Worm (Caenorhabditis elegans) whole organism, L4 larva: ENCODE results near the gene ZK616.65.
A peak's percentile ranks its signal among the peaks of the same experiment; 100 is the strongest.

Source experiments
- F10B5.3 ChIP-seq: sonication (generic microtip); optimal IDR thresholded peaks from 2 replicates; lab custom pipeline; 2016; ENCODE audit warnings: mild to moderate bottlenecking, missing genetic modification characterization, missing compliant biosample characterization
- F37D6.2 ChIP-seq: sonication (generic microtip); optimal IDR thresholded peaks from 2 replicates; lab custom pipeline; 2016; ENCODE audit warnings: mild to moderate bottlenecking, missing genetic modification characterization, missing compliant biosample characterization
- R02D3.7 ChIP-seq: fragments of 150-350 bp; sonication (generic microtip); optimal IDR thresholded peaks from 3 replicates; lab custom pipeline; 2014; ENCODE audit warnings: missing biosample characterization, missing genetic modification characterization
- Y105C5A.15 ChIP-seq: fragments of 200-800 bp; sonication (Bioruptor generic); IDR thresholded peaks from 2 replicates; pipeline ENCODE4 v1.3.6; 2022; ENCODE audit warnings: missing genetic modification characterization, missing compliant biosample characterization
- Y48G9A.11 ChIP-seq: fragments of 200-800 bp; sonication (Bioruptor generic); IDR thresholded peaks from 2 replicates; pipeline ENCODE4 v1.3.6; 2022; ENCODE audit warnings: missing genetic modification reagents, missing genetic modification characterization, missing compliant biosample characterization
- Y5F2A.4 ChIP-seq: fragments of 200-800 bp; sonication (Bioruptor generic); optimal IDR thresholded peaks from 2 replicates; lab custom pipeline; 2018; ENCODE audit warnings: mild to moderate bottlenecking, missing genetic modification characterization, missing compliant biosample characterization
- ZK546.5 ChIP-seq, 2 experiments: sonication (generic microtip); optimal IDR thresholded peaks; 2 replicates each; lab custom pipeline; 2017; ENCODE audit warnings: missing biosample characterization in 2 of 2, missing genetic modification characterization in 2 of 2
- aha-1 ChIP-seq: fragments of 150-350 bp; peaks from one replicate; lab custom pipeline; 2014; ENCODE audit warnings: missing biosample characterization, missing genetic modification characterization
- aly-2 ChIP-seq: sonication (generic microtip); optimal IDR thresholded peaks from 2 replicates; lab custom pipeline; 2018; ENCODE audit warnings: missing biosample characterization, missing genetic modification characterization
- ceh-28 ChIP-seq: fragments of 150-350 bp; optimal IDR thresholded peaks from 2 replicates; lab custom pipeline; 2014; ENCODE audit warnings: missing biosample characterization, missing genetic modification reagents, missing genetic modification characterization
- ceh-62 ChIP-seq: sonication (generic microtip); optimal IDR thresholded peaks from 2 replicates; lab custom pipeline; 2017; ENCODE audit warnings: missing biosample characterization, missing genetic modification characterization
- daf-16 ChIP-seq, 3 experiments: sonication (generic microtip); optimal IDR thresholded peaks; 2 replicates each; lab custom pipeline; 2016 to 2017; ENCODE audit warnings: missing genetic modification characterization in 3 of 3, missing genetic modification reagents in 3 of 3, mild to moderate bottlenecking in 2 of 3, missing compliant biosample characterization in 2 of 3, missing biosample characterization in 1 of 3, moderate library complexity in 1 of 3
- daf-8 ChIP-seq: fragments of 200-800 bp; sonication (Bioruptor generic); IDR thresholded peaks from 2 replicates; pipeline ENCODE4 v1.3.6; 2022; ENCODE audit warnings: missing genetic modification characterization, missing compliant biosample characterization
- dmd-6 ChIP-seq: fragments of 200-800 bp; sonication (Bioruptor generic); IDR thresholded peaks from 2 replicates; pipeline ENCODE4 v1.3.6; 2022; ENCODE audit warnings: missing genetic modification reagents, missing genetic modification characterization, missing compliant biosample characterization
- dmd-9 ChIP-seq: fragments of 200-800 bp; sonication (Bioruptor generic); IDR thresholded peaks from 2 replicates; pipeline ENCODE4 v1.3.6; 2022; ENCODE audit warnings: missing genetic modification reagents, missing genetic modification characterization, missing compliant biosample characterization
- dve-1 ChIP-seq: sonication (generic microtip); optimal IDR thresholded peaks from 2 replicates; lab custom pipeline; 2017; ENCODE audit warnings: antibody characterized with exemption, mild to moderate bottlenecking, missing genetic modification characterization, missing compliant biosample characterization; ENCODE audit not compliant: insufficient read depth
- fkh-10 ChIP-seq: fragments of 150-350 bp; optimal IDR thresholded peaks from 2 replicates; lab custom pipeline; 2014; ENCODE audit warnings: missing biosample characterization, missing genetic modification reagents, missing genetic modification characterization
- hlh-11 ChIP-seq: fragments of 200-800 bp; sonication (Bioruptor generic); optimal IDR thresholded peaks from 2 replicates; lab custom pipeline; 2018; ENCODE audit warnings: mild to moderate bottlenecking, missing genetic modification characterization, missing compliant biosample characterization
- hlh-30 ChIP-seq: sonication (generic microtip); optimal IDR thresholded peaks from 2 replicates; lab custom pipeline; 2017; ENCODE audit warnings: antibody characterized with exemption, mild to moderate bottlenecking, missing genetic modification characterization, missing compliant biosample characterization; ENCODE audit not compliant: insufficient read depth
- hmg-1.1 ChIP-seq: fragments of 200-800 bp; sonication (Bioruptor generic); IDR thresholded peaks from 2 replicates; pipeline ENCODE4 v1.3.6; 2022; ENCODE audit warnings: missing genetic modification reagents, missing genetic modification characterization, missing compliant biosample characterization
- jun-1 ChIP-seq: fragments of 150-350 bp; optimal IDR thresholded peaks from 2 replicates; lab custom pipeline; 2014; ENCODE audit warnings: missing biosample characterization, missing genetic modification reagents, missing genetic modification characterization
- lim-7 ChIP-seq: fragments of 200-800 bp; sonication (Bioruptor generic); IDR thresholded peaks from 2 replicates; pipeline ENCODE4 v1.3.6; 2022; ENCODE audit warnings: missing genetic modification characterization, missing compliant biosample characterization
- lin-15B ChIP-seq: fragments of 150-350 bp; sonication (generic microtip); optimal IDR thresholded peaks from 3 replicates; lab custom pipeline; 2014; ENCODE audit warnings: missing biosample characterization, missing genetic modification characterization
- lin-39 ChIP-seq: fragments of 150-350 bp; optimal IDR thresholded peaks from 2 replicates; lab custom pipeline; 2014; ENCODE audit warnings: missing biosample characterization, missing genetic modification reagents, missing genetic modification characterization
- lsy-2 ChIP-seq, 2 experiments: fragments of 150-350 bp in 1 of 2; sonication (generic microtip) in 1 of 2; optimal IDR thresholded peaks; 2 replicates each; lab custom pipeline; 2014 to 2017; ENCODE audit warnings: missing biosample characterization in 2 of 2, missing genetic modification characterization in 2 of 2
- mep-1 ChIP-seq: fragments of 150-350 bp; sonication (generic microtip); optimal IDR thresholded peaks from 3 replicates; lab custom pipeline; 2014; ENCODE audit warnings: missing biosample characterization, missing genetic modification characterization
- mxl-2 ChIP-seq: fragments of 200-800 bp; sonication (Bioruptor generic); conservative IDR thresholded peaks from 2 replicates; pipeline ENCODE4 v1.3.6; 2022; ENCODE audit warnings: missing genetic modification reagents, missing genetic modification characterization, missing compliant biosample characterization
- mxl-3 ChIP-seq: fragments of 200-800 bp; sonication (Bioruptor generic); optimal IDR thresholded peaks from 2 replicates; lab custom pipeline; 2018; ENCODE audit warnings: mild to moderate bottlenecking, missing genetic modification characterization, missing compliant biosample characterization
- nhr-10 ChIP-seq: fragments of 150-350 bp; optimal IDR thresholded peaks from 2 replicates; lab custom pipeline; 2014; ENCODE audit warnings: missing biosample characterization, missing genetic modification characterization
- nhr-11 ChIP-seq: fragments of 150-350 bp; optimal IDR thresholded peaks from 2 replicates; lab custom pipeline; 2014; ENCODE audit warnings: missing biosample characterization, missing genetic modification characterization
- nhr-25 ChIP-seq: sonication (generic microtip); optimal IDR thresholded peaks from 2 replicates; lab custom pipeline; 2017; ENCODE audit warnings: missing genetic modification characterization, mild to moderate bottlenecking, missing compliant biosample characterization, antibody characterized with exemption, moderate library complexity, borderline replicate concordance; ENCODE audit not compliant: insufficient read depth
- nhr-28 ChIP-seq: fragments of 150-350 bp; optimal IDR thresholded peaks from 2 replicates; lab custom pipeline; 2014; ENCODE audit warnings: missing biosample characterization, missing genetic modification characterization
- nhr-41 ChIP-seq: fragments of 200-800 bp; sonication (Bioruptor generic); IDR thresholded peaks from 2 replicates; pipeline ENCODE4 v1.3.6; 2022; ENCODE audit warnings: missing genetic modification reagents, missing genetic modification characterization, missing compliant biosample characterization
- nhr-77 ChIP-seq: fragments of 150-350 bp; optimal IDR thresholded peaks from 2 replicates; lab custom pipeline; 2014; ENCODE audit warnings: missing biosample characterization, missing genetic modification characterization
- pha-4 ChIP-seq, 2 experiments: fragments of 150-350 bp in 1 of 2; fragments of 200-800 bp in 1 of 2; sonication (Bioruptor generic) in 1 of 2; IDR thresholded peaks in 1 of 2; optimal IDR thresholded peaks in 1 of 2; 2 replicates each; pipeline versions ENCODE4 v1.3.6 to Lab custom; 2014 to 2022; ENCODE audit warnings: missing genetic modification characterization in 2 of 2, missing genetic modification reagents in 2 of 2, missing biosample characterization in 1 of 2, missing compliant biosample characterization in 1 of 2
- php-3 ChIP-seq: fragments of 200-800 bp; sonication (Bioruptor generic); IDR thresholded peaks from 2 replicates; pipeline ENCODE4 v1.3.6; 2022; ENCODE audit warnings: missing genetic modification reagents, missing genetic modification characterization, missing compliant biosample characterization
- saeg-2 ChIP-seq: fragments of 200-800 bp; sonication (Bioruptor generic); IDR thresholded peaks from 2 replicates; pipeline ENCODE4 v1.3.6; 2022; ENCODE audit warnings: missing genetic modification reagents, missing genetic modification characterization, missing compliant biosample characterization
- tra-1 ChIP-seq: fragments of 200-800 bp; sonication (Bioruptor generic); IDR thresholded peaks from 2 replicates; pipeline ENCODE4 v1.3.6; 2022; ENCODE audit warnings: missing genetic modification reagents, missing genetic modification characterization, missing compliant biosample characterization
- zag-1 ChIP-seq: fragments of 150-350 bp; optimal IDR thresholded peaks from 2 replicates; lab custom pipeline; 2014; ENCODE audit warnings: missing biosample characterization, missing genetic modification characterization
- zfp-2 ChIP-seq: sonication (generic microtip); optimal IDR thresholded peaks from 2 replicates; lab custom pipeline; 2016; ENCODE audit warnings: mild to moderate bottlenecking, missing genetic modification characterization, missing compliant biosample characterization
- ztf-11 ChIP-seq: fragments of 150-350 bp; optimal IDR thresholded peaks from 2 replicates; lab custom pipeline; 2014; ENCODE audit warnings: missing biosample characterization, missing genetic modification characterization
- ztf-7 ChIP-seq: fragments of 150-350 bp; optimal IDR thresholded peaks from 2 replicates; lab custom pipeline; 2014; ENCODE audit warnings: missing biosample characterization, missing genetic modification characterization

The ZK616.65 gene

DNA sequence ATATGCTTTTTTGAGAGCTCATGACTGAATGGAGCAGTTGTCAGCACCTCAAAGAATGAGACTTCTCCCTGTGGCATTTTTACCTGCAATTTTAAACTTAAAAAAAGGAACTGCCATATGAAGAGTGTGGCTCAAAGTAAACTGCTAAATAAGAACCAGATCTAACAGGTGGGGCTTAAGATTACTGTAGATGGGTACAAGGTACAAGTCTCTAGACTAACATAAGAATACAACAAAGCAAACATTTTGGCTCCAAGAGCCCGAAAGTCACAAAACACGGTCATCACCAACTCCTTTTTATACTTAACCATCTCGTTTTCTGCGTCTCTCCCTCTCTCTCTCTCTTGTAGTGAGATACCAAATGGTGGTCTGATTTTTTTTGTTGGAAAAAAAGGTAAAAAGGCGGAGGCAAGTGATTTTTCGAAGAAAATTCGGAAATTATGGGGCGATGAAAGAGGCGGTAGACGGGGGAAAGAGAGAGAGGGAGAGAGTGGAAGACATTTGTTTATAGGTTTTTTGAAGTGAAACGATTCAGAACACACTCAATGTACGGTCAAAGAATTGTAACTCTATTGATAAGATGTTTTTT, 22.4 kb downstream of the ZK616.65 start, which contains the start of gene elo-6 (continued):
- TF ChIP-seq ceh-28 (no peak), hlh-30 (tag; lab: Kevin White, UChicago) (peak; percentile 4), lin-39 (tag; lab: Kevin White, UChicago) (no peak)

DNA sequence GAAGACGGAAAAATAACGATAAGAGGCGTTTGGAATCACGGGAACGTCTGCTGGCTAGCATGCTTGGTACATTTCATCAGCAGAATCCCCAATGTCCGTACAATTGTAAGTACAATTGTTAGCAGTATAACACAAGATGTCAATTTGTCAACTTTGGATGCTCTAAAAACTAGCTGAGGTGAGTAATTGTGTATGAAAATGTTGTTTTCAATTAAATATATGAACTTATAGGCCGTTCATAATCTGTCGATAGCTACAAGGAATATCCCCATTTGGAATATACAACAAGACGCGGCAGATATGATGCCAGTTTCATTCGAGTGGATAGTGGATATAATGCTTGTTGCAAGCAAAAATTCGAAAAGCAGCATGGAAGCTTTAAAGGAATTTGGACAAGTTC, 26.0 kb downstream of the ZK616.65 start, which contains the start of gene F41H10.12:
Gene F41H10.12, plus strand, starts transcription at position 301 of the 400 bp plus-strand sequence.
- TF ChIP-seq lsy-2 (tag; optimal IDR thresholded peaks at IDR 0.05; lab: Kevin White, UChicago): no peak
- no peak for TF ChIP-seq ceh-62
- no peak for TF ChIP-seq R02D3.7 (tag; lab: Kevin White, UChicago)
- TF ChIP-seq aly-2: no peak
- no peak for TF ChIP-seq nhr-10 (tag; lab: Kevin White, UChicago)
- no peak for TF ChIP-seq mxl-3 (GFP tag; lab: Kevin White, UChicago)
- no peak for TF ChIP-seq nhr-25
- no peak for TF ChIP-seq dve-1
- TF ChIP-seq mxl-2 (GFP tag; lab: Robert Waterston, UW): no peak
- TF ChIP-seq F37D6.2 (tag; lab: Kevin White, UChicago): no peak
- TF ChIP-seq lim-7: no peak
- no peak for TF ChIP-seq nhr-77 (tag; lab: Kevin White, UChicago)

DNA sequence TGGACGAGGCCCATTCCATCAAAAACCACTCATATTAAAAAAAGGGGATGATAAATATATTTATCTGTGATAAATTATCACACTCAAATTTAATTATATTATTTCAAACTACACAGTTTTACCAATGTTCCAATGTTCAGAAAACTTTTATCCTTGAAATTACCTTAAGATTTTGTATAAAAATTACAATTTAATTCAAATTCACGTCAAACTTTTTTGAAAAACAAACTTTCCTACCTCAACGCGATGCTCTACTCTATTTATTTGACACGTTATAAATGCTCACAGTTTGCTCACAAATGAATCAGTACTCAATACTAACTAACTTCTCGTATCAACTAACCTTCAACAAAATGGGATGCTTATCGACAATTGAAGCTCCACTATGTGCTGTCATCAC, 28.4 kb downstream of the ZK616.65 start, which contains the start of gene F41H10.1:
Gene F41H10.1, plus strand, starts transcription at position 301 of the 400 bp plus-strand sequence.
- TF ChIP-seq saeg-2 (GFP tag; lab: Robert Waterston, UW): no peak
- no peak for TF ChIP-seq dmd-6 (GFP tag; lab: Robert Waterston, UW)
- no peak for TF ChIP-seq ZK546.5 (tag; optimal IDR thresholded peaks at IDR 0.05; lab: Kevin White, UChicago)
- no peak for TF ChIP-seq dmd-9 (GFP tag; lab: Robert Waterston, UW)
- no peak for TF ChIP-seq ztf-11 (tag; lab: Kevin White, UChicago)
- no peak for TF ChIP-seq nhr-11 (tag; lab: Kevin White, UChicago)
- no peak for TF ChIP-seq daf-8
- TF ChIP-seq mep-1 (tag; lab: Kevin White, UChicago): no peak
- TF ChIP-seq ceh-28: no peak
- TF ChIP-seq, all 104 proteins: peak for 0

ce11 chrIV:5381334-5381733, 29.7 kb downstream of the ZK616.65 start, which contains the start of gene F41H10.2:
Gene F41H10.2, plus strand, starts transcription at chrIV:5381634.
- TF ChIP-seq aha-1 (tag; lab: Kevin White, UChicago): peak; percentile 66
- no peak for TF ChIP-seq zag-1 (tag; lab: Kevin White, UChicago)

- no peak for TF ChIP-seq zfp-2
- no peak for TF ChIP-seq Y105C5A.15
- no peak for TF ChIP-seq Y48G9A.11
- TF ChIP-seq Y5F2A.4: no peak
- TF ChIP-seq hlh-11 (tag; lab: Kevin White, UChicago): peak; percentile 14
- TF ChIP-seq php-3 (GFP tag; lab: Robert Waterston, UW): 0 out of 2 replicates have a peak, but pooled peaks have one; percentile 16
- TF ChIP-seq lin-39 (tag; lab: Kevin White, UChicago): no peak
- TF ChIP-seq dve-1: peak; percentile 70
- TF ChIP-seq nhr-41 (GFP tag; lab: Robert Waterston, UW): no peak
- TF ChIP-seq saeg-2 (GFP tag; lab: Robert Waterston, UW): no peak
- no peak for TF ChIP-seq mxl-3 (GFP tag; lab: Kevin White, UChicago)
- TF ChIP-seq jun-1 (tag; lab: Kevin White, UChicago): no peak
- peak; percentile 61; the same call in 1 of the 2 replicates for TF ChIP-seq tra-1 (GFP tag; lab: Robert Waterston, UW)
- no peak for TF ChIP-seq lin-15B (tag; lab: Kevin White, UChicago)
- TF ChIP-seq F10B5.3 (tag; lab: Kevin White, UChicago): no peak
- TF ChIP-seq nhr-28 (tag; lab: Kevin White, UChicago): peak; percentile 53
- TF ChIP-seq ztf-7 (tag; lab: Kevin White, UChicago): no peak
- TF ChIP-seq dmd-6 (GFP tag; lab: Robert Waterston, UW): peak; percentile 77
- no peak for TF ChIP-seq nhr-77 (tag; lab: Kevin White, UChicago)
- no peak for TF ChIP-seq hmg-1.1 (GFP tag; lab: Robert Waterston, UW)
- TF ChIP-seq fkh-10: no peak
- no peak for TF ChIP-seq pha-4 (GFP tag; IDR thresholded peaks at IDR 0.05; lab: Robert Waterston, UW)
- no peak for TF ChIP-seq pha-4 (tag; optimal IDR thresholded peaks at IDR 0.05; lab: Kevin White, UChicago)
- TF ChIP-seq daf-16 (GFP tag; optimal IDR thresholded peaks at IDR 0.05; lab: Kevin White, UChicago): no peak
- peak; percentile 65 for TF ChIP-seq daf-16 (tag; optimal IDR thresholded peaks at IDR 0.05; lab: Kevin White, UChicago)
Observed at ce11 chrIV:5380140-5380539, 30.9 kb downstream of the ZK616.65 start.
